Fruit fly (Drosophila melanogaster): Measurements from ENCODE around the gene Ufsp2.

dm6 chr3L:15619626-15620247 is 43.4 kb downstream of the Ufsp2 start, which contains the start of gene Phs:
- TF ChIP-seq pad (GFP tag; optimal IDR thresholded peaks at IDR 0.05) (peak; percentile 90), Mnt (GFP tag; optimal IDR thresholded peaks at IDR 0.05) (peak; percentile 86), CG11617 (GFP tag; optimal IDR thresholded peaks at IDR 0.05) (peak; percentile 52), CG1620 (GFP tag; optimal IDR thresholded peaks at IDR 0.05) (peak; percentile 97), CG7101 (tag; optimal IDR thresholded peaks at IDR 0.05) (peak; percentile 85), Hr96 (GFP tag; optimal IDR thresholded peaks at IDR 0.05) (peak; percentile 84), cic (GFP tag; optimal IDR thresholded peaks at IDR 0.05) (peak; percentile 53), toe (GFP tag; optimal IDR thresholded peaks at IDR 0.05) (peak; percentile 82), bab1 (GFP tag; optimal IDR thresholded peaks at IDR 0.05) (peak; percentile 20), CG14711 (tag; optimal IDR thresholded peaks at IDR 0.05) (peak; percentile 69), Clk (GFP tag; optimal IDR thresholded peaks at IDR 0.05) (peak; percentile 82), CG33017 (tag; optimal IDR thresholded peaks at IDR 0.05) (peak; percentile 67), CG12768 (GFP tag; optimal IDR thresholded peaks at IDR 0.05) (peak; percentile 86), Crg-1 (GFP tag; optimal IDR thresholded peaks at IDR 0.05) (peak; percentile 97)

All from whole organism, adult.